Fruit fly (Drosophila melanogaster) whole organism, wandering third instar larva: ENCODE results near the gene cact.

Experiments used
- Abd-B ChIP-seq: fragments of >200 bp; optimal IDR thresholded peaks from 2 replicates; lab custom pipeline; 2017; ENCODE audit warnings: missing biosample characterization, missing genetic modification characterization
- CG9705 ChIP-seq: fragments of 200-800 bp; sonication (Bioruptor generic); optimal IDR thresholded peaks from 2 replicates; lab custom pipeline; 2018; ENCODE audit warnings: missing biosample characterization, mild to moderate bottlenecking, missing genetic modification characterization
- Dfd ChIP-seq: fragments of >200 bp; optimal IDR thresholded peaks from 2 replicates; lab custom pipeline; 2017; ENCODE audit warnings: missing biosample characterization, missing genetic modification characterization
- GATAd ChIP-seq: sonication (Bioruptor generic); optimal IDR thresholded peaks from 2 replicates; lab custom pipeline; 2016; ENCODE audit warnings: missing biosample characterization, missing genetic modification characterization
- Jra ChIP-seq: sonication (Bioruptor generic); optimal IDR thresholded peaks from 2 replicates; lab custom pipeline; 2016; ENCODE audit warnings: missing biosample characterization, missing genetic modification characterization
- OdsH ChIP-seq: fragments of 200-800 bp; sonication (Bioruptor generic); optimal IDR thresholded peaks from 2 replicates; lab custom pipeline; 2016; ENCODE audit warnings: missing biosample characterization, mild to moderate bottlenecking, missing genetic modification characterization
- h ChIP-seq: fragments of 200-800 bp; sonication (Bioruptor generic); optimal IDR thresholded peaks from 3 replicates; lab custom pipeline; 2016; ENCODE audit warnings: missing biosample characterization, mild to moderate bottlenecking, missing genetic modification characterization
- psq ChIP-seq: fragments of 200-800 bp; sonication (Bioruptor generic); optimal IDR thresholded peaks from 3 replicates; lab custom pipeline; 2017; ENCODE audit warnings: missing biosample characterization, mild to moderate bottlenecking, missing genetic modification characterization, moderate library complexity
- rgr ChIP-seq: fragments of 200-800 bp; sonication (Bioruptor generic); optimal IDR thresholded peaks from 3 replicates; lab custom pipeline; 2016; ENCODE audit warnings: missing biosample characterization, mild to moderate bottlenecking, missing genetic modification characterization
- tai ChIP-seq: sonication (Bioruptor generic); optimal IDR thresholded peaks from 2 replicates; lab custom pipeline; 2016; ENCODE audit warnings: missing biosample characterization, missing genetic modification characterization

DNA sequence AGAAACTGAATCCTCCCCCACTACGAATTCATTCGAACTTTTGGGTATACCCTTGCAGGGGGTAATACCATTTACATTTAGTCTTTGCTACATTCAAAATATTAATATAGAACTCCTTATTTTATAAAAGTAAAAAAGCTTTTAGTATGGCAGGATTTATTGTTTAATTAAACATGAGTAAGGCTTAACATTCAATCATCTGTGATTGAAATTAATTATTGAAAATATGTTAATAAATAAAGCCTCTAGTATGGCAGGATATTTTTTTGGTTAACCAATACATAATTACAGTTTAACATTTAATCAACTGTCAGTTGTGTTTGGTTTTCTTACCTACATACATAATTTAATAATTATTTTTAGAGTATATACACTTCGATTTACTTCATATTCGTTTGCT lies 48.7 kb upstream of the cact start:
- TF ChIP-seq psq (GFP tag; lab: Kevin White, UChicago) (no peak), rgr (no peak), tai (GFP tag; lab: Kevin White, UChicago) (no peak), GATAd (GFP tag; lab: Kevin White, UChicago) (no peak), Dfd (no peak), Abd-B (GFP tag; lab: Kevin White, UChicago) (no peak), h (GFP tag; lab: Kevin White, UChicago) (no peak), OdsH (GFP tag; lab: Kevin White, UChicago) (no peak), Jra (GFP tag; lab: Kevin White, UChicago) (no peak), CG9705 (GFP tag; lab: Kevin White, UChicago) (no peak)
